Worm (Caenorhabditis elegans): ENCODE results near the gene basl-1.

The basl-1 gene

DNA sequence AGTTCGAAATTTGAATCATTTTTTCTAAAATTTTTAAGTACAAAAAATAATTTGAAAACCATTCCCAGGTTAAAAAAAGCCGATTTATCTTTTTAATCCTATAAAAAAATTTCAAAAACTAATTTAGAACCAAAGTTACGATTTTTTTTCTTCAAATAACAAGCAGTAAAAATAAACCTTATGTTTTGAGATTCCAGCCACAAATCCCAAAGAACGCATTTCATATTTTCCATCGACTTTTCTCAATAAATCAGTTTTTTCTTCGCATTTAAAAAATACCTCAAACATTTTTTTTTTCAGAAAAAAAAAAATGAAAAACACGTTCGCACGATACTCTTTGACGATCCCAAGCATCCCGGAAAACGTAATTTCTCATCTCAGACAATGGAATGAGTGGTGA lies 20.4 kb downstream of the basl-1 start, which contains the start of gene ckk-1:
Gene ckk-1, plus strand, starts transcription at position 301 of the 400 bp plus-strand sequence.
- no peak for TF ChIP-seq unc-62 (GFP tag; optimal IDR thresholded peaks at IDR 0.05)

DNA sequence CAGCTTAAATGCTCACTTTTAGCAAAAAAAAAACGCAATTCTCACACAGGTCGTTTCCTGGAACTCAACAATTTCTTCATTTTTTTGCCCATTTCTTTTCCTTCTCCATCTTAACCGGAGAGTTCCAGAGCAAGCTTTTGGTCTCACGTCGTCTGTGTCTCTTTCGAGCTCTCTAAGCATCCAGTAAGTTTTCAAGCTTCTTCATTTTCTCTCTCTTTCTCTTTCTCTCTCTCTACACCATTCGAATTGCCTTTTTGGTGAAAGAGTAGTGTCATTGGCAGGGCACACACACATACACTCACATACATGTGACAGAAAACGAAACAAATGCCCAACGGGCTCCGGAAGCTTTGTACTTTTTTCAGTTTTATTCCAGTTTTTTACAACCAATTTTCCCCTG lies 25.1 kb downstream of the basl-1 start:
- no peak for TF ChIP-seq unc-62 (GFP tag; optimal IDR thresholded peaks at IDR 0.05)

DNA sequence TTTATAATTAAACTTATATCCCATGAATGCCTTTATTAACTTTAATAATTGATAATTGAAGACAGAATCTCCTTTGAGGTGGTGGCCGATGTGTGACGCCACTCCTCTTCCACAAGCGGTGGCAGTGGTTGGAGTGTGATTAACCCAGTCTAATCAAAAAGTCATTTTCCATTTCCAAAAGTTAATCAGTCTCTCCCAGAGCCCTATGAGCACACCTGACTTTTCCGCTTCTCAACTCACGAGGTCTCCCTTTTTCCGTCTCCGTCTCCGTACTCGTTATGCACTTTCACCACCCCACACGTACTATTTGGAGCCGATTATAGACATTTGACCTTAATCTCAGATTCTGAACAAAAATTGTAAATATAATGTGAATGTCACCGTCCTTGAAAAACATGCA lies 27.9 kb downstream of the basl-1 start:
- TF ChIP-seq unc-62 (GFP tag; optimal IDR thresholded peaks at IDR 0.05) = no peak

DNA sequence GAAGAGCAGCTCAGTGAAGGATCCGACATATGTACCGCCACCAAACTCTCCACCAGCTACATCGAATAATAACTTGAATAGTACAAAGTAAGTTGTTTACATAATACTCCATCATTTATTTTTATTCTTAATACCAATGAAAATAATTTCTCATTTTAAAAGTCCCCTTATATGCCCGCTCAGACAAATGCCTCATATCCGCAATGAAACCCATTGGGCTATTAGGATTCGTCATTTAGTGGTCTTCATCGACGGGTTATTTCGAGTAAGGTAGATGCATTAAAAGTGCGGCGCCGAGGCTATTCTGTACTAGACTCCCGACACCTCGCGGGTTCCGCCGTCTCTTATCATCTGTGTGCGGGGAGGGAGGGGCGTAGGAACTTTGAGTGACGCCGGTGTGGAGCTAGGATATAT lies 39.0 kb downstream of the basl-1 start:
- TF ChIP-seq unc-62 (GFP tag; optimal IDR thresholded peaks at IDR 0.05) = no peak

DNA sequence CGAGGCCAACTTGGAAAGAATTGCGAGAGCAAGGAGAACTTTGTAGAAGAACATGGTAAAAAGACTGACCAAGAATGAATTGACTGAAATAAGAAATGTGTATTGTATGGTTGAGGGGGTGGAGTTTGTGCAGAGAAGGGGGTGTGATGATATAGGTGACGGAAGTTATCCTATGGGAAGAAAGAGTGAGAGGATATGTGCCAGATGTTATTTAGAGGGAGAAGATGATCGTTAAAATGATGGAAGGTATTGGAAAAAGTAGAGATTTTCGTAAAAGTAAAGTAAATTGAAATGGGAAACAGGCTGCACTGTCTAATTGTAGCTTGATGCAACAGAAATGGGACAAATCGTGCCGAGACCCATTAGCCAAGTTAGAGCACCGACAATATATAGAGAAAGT lies 42.2 kb downstream of the basl-1 start, which contains the start of gene sdz-21:
Gene sdz-21, minus strand, starts transcription at position 101 of the 400 bp plus-strand sequence.
- TF ChIP-seq unc-62 (GFP tag; optimal IDR thresholded peaks at IDR 0.05) = no peak

DNA sequence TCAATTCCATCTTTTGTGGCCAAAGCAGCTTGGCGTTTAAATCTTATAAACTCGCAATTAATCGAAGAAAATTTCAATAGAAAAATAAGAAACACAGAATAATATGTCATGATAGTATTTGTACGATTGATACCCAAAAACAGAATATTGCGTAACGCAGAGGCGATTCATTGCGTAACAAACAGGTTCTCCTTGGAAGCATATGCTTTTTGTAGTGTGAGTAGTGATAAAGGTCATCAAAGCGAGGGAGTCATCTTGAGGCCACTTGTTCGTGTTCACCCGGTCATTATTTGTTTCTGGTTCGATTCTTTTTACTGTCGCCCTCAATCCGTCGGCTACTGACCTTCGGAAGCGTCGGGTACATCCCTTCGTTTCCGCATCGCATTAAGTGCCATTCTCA lies 46.2 kb downstream of the basl-1 start, which contains the start of gene F54E7.6:
Gene F54E7.6, minus strand, starts transcription at position 110 of the 400 bp plus-strand sequence.
- TF ChIP-seq unc-62 (GFP tag; optimal IDR thresholded peaks at IDR 0.05) = no peak

DNA sequence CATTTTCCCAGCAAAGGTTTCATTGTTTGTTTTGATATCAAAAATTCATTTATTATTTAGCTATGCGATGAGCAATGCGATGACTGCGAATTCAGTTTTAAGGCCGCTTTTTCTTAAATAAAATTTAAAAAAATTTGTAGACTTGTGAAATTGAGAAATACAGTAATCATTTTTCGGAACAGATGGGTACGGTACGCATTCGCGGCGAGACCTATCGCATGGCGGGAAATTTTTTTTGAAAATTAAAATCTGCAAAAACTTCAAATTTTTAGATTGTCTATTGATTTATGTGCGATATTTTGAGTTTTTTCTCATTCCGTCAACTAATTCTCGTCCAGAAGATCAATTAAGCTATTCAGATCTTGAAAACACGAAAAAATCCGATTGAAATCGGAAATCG lies 48.8 kb downstream of the basl-1 start:
- no peak for TF ChIP-seq unc-62 (GFP tag; optimal IDR thresholded peaks at IDR 0.05)

DNA sequence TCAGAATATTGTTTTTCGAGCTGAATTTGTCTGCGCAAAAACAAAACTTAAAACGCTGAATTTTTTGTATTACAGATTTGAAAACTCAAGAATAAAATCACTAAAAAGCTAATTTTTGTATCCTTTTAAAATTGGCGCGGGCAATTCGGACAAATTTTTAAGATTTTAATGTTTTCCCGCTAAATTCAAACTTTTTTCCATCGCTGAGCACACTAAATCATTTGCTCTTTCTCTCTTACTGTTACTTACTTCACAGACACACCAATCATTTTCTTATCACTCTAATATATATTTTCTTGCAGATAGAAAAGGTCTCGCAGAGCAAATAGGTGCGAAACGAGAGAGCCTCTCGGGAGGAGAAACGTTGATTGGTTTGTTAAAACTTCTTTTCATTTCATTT lies 49.2 kb downstream of the basl-1 start, which contains the start of gene par-3:
Gene par-3, plus strand, starts transcription at position 301 of the 400 bp plus-strand sequence.
- TF ChIP-seq unc-62 (GFP tag; optimal IDR thresholded peaks at IDR 0.05) = no peak

DNA sequence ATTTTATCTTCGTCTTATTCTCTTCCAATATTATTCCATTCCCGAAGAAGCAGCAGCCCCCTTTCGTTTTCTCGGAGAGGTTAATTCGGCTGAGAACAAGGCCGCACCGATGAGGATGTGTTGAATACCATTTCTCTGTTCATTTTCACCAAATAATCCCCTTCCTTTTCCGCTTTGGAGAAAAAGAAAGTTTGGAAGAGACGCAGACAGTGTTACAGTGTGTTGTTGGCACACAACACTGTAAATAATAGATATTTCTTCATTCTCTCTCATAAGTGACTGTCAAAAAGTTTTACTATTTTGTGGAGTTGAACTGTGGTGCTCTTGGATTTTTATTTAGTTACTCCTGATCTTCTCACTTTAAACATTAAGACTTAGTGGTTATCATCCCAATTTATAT lies 50.5 kb downstream of the basl-1 start:
- TF ChIP-seq unc-62 (GFP tag; optimal IDR thresholded peaks at IDR 0.05) = no peak

DNA sequence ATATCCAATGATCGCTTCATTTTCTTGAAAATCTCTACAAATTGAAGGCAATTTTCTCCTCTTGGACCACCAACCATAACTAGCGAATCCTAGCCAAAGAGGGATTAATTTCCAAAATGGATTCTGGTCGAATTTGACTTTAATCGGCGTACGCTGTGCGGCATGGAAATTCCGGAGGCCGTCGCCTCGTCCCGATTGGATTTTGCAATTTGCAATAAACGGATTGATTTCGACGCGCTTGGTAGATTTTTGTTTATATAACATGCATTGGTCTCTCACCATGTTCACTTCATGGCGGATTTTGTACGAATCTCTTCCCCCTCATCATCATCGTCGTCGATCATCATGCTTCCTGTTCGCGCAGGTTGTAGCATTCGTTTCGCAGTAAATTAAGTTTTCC lies 51.0 kb downstream of the basl-1 start:
- TF ChIP-seq unc-62 (GFP tag; optimal IDR thresholded peaks at IDR 0.05) = no peak
